Fruit fly (Drosophila melanogaster): ENCODE measurements around the gene Arf1.

Arf1 gene

dm6 chr3L:22909914-22910541 lies 38.0 kb upstream of the Arf1 start, which contains the start of gene CG12768 (continued):
- no peak for TF ChIP-seq Atf-2 (GFP tag; optimal IDR thresholded peaks at IDR 0.05)
- no peak for TF ChIP-seq Hey (tag; optimal IDR thresholded peaks at IDR 0.05)
- no peak for TF ChIP-seq CG7357 (GFP tag; IDR thresholded peaks at IDR 0.05)
- peak; percentile 58 for TF ChIP-seq Sox100B (GFP tag; optimal IDR thresholded peaks at IDR 0.05)
- TF ChIP-seq fd96Cb (tag; optimal IDR thresholded peaks at IDR 0.05): peak; percentile 13
- TF ChIP-seq Sox102F (GFP tag; optimal IDR thresholded peaks at IDR 0.05): peak; percentile 25
- TF ChIP-seq crp (GFP tag; optimal IDR thresholded peaks at IDR 0.05): no peak
- TF ChIP-seq ro (GFP tag; IDR thresholded peaks at IDR 0.05): no peak
- TF ChIP-seq CG15601 (tag; optimal IDR thresholded peaks at IDR 0.05): peak; percentile 8
- TF ChIP-seq Dip3 (GFP tag; optimal IDR thresholded peaks at IDR 0.05): no peak
- TF ChIP-seq CG31365 (tag; optimal IDR thresholded peaks at IDR 0.05): no peak
- no peak for TF ChIP-seq CG10431 (GFP tag; optimal IDR thresholded peaks at IDR 0.05)
- TF ChIP-seq CG14965 (GFP tag; optimal IDR thresholded peaks at IDR 0.05; ENCODE audit: borderline replicate concordance): no peak
- no peak for TF ChIP-seq Rfx (GFP tag; IDR thresholded peaks at IDR 0.05)
- peak; percentile 4 for TF ChIP-seq CG15696 (tag; optimal IDR thresholded peaks at IDR 0.05)
- peak; percentile 74 for TF ChIP-seq yki (optimal IDR thresholded peaks at IDR 0.05)
- TF ChIP-seq pfk (GFP tag; optimal IDR thresholded peaks at IDR 0.05): no peak
- TF ChIP-seq btn (GFP tag; optimal IDR thresholded peaks at IDR 0.05): no peak
- TF ChIP-seq pros (GFP tag; optimal IDR thresholded peaks at IDR 0.05): no peak
- no peak for TF ChIP-seq tup (GFP tag; optimal IDR thresholded peaks at IDR 0.05)
- TF ChIP-seq CG33213 (GFP tag; optimal IDR thresholded peaks at IDR 0.05): no peak
- no peak for TF ChIP-seq CG4854 (GFP tag; optimal IDR thresholded peaks at IDR 0.05)
- TF ChIP-seq gcm (GFP tag; optimal IDR thresholded peaks at IDR 0.05): no peak
- no peak for TF ChIP-seq dati (GFP tag; IDR thresholded peaks at IDR 0.05)
- TF ChIP-seq HLH3B (GFP tag; IDR thresholded peaks at IDR 0.05): no peak
- TF ChIP-seq CG8388 (GFP tag; optimal IDR thresholded peaks at IDR 0.05): peak; percentile 20
- TF ChIP-seq Hsf (GFP tag; optimal IDR thresholded peaks at IDR 0.05): no peak
- TF ChIP-seq Ets65A (GFP tag): peak; percentile 37
- peak; percentile 6 for TF ChIP-seq CG1233 (GFP tag; optimal IDR thresholded peaks at IDR 0.05)
- peak; percentile 48 for TF ChIP-seq phol (tag; optimal IDR thresholded peaks at IDR 0.05)
- no peak for TF ChIP-seq Ada2b (GFP tag; IDR thresholded peaks at IDR 0.05)
- no peak for TF ChIP-seq z (GFP tag; IDR thresholded peaks at IDR 0.05)
- peak; percentile 38 for TF ChIP-seq Hmr (GFP tag; optimal IDR thresholded peaks at IDR 0.05)
- TF ChIP-seq dimm (GFP tag; IDR thresholded peaks at IDR 0.05): no peak
- TF ChIP-seq Atf6 (GFP tag; IDR thresholded peaks at IDR 0.05): no peak
- TF ChIP-seq CG9215 (GFP tag; IDR thresholded peaks at IDR 0.05): no peak
- no peak for TF ChIP-seq CG14860 (GFP tag; IDR thresholded peaks at IDR 0.05; ENCODE audit: partially characterized antibody)
- TF ChIP-seq luna (GFP tag; optimal IDR thresholded peaks at IDR 0.05): no peak
- TF ChIP-seq CG31441 (GFP tag; IDR thresholded peaks at IDR 0.05): peak; percentile 43; the same call in 1 of the 2 replicates
- peak; percentile 33 for TF ChIP-seq CG4424 (GFP tag; optimal IDR thresholded peaks at IDR 0.05)
- peak; percentile 45 for TF ChIP-seq Meics (GFP tag; optimal IDR thresholded peaks at IDR 0.05)
- TF ChIP-seq al (GFP tag; IDR thresholded peaks at IDR 0.05): no peak
- TF ChIP-seq lov (optimal IDR thresholded peaks at IDR 0.05): no peak
- TF ChIP-seq lov (GFP tag; IDR thresholded peaks at IDR 0.05): no peak
- TF ChIP-seq gcm2 (GFP tag; optimal IDR thresholded peaks at IDR 0.05): no peak
- no peak for TF ChIP-seq Doc3 (GFP tag; IDR thresholded peaks at IDR 0.05; ENCODE audit: partially characterized antibody)
- TF ChIP-seq NC2α (GFP tag; optimal IDR thresholded peaks at IDR 0.05): no peak
- peak; percentile 33 for TF ChIP-seq nmo (GFP tag; optimal IDR thresholded peaks at IDR 0.05)
- TF ChIP-seq emc (GFP tag; optimal IDR thresholded peaks at IDR 0.05): no peak
- TF ChIP-seq salm (tag; optimal IDR thresholded peaks at IDR 0.05): no peak
- TF ChIP-seq aop (GFP tag; IDR thresholded peaks at IDR 0.05): no peak
- no peak for TF ChIP-seq cad (GFP tag; optimal IDR thresholded peaks at IDR 0.05)

Measured in whole organism, embryonic.